Fruit fly (Drosophila melanogaster): ENCODE data around the gene AdamTS-B.
A peak's percentile ranks its signal among the peaks of the same experiment; 100 is the strongest.

Gene AdamTS-B

DNA sequence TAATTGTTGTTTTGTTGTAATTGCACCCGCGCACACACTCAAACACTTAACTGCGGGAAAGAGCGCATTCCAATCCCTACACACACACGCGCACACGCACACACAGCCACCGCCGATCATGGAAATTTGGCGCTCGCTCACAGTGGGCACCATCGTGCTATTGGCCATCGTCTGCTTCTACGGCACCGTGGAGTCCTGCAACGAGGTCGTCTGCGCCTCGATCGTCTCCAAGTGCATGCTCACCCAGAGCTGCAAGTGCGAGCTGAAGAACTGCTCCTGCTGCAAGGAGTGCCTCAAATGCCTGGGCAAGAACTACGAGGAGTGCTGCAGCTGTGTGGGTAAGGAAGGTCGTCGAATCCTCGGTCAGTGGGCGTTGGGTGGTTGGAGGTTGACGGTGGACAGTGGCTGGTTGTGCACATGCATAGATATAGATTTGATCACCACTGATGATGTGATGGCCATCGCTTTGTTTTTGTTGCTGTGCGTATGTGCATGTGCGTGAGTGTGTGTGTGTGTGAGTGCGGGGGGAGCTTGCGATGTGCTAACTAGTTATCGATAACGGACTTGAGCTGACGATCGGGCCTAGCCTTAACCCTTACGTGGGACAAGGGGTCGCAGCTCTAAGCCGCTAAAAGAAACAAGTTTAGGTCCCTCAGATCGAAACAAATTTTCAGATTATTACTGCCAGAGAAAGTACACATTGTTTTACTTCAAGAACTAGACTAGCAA, 7.5 kb upstream of the AdamTS-B start (continued):
- TF ChIP-seq CG4328 (GFP tag; optimal IDR thresholded peaks at IDR 0.05) (no peak), CG8924 (tag; optimal IDR thresholded peaks at IDR 0.05) (no peak), lbe (GFP tag; optimal IDR thresholded peaks at IDR 0.05) (no peak), kni (GFP tag; optimal IDR thresholded peaks at IDR 0.05) (no peak), odd (GFP tag; optimal IDR thresholded peaks at IDR 0.05) (no peak), crol (GFP tag; IDR thresholded peaks at IDR 0.05) (peak; percentile 42), inv (GFP tag; IDR thresholded peaks at IDR 0.05; ENCODE audit: partially characterized antibody) (0 out of 2 replicates have a peak, but pooled peaks have one; percentile 22), HLH4C (GFP tag; IDR thresholded peaks at IDR 0.05; ENCODE audit: partially characterized antibody) (peak; percentile 53; the same call in 2 of the 3 replicates), pb (GFP tag; optimal IDR thresholded peaks at IDR 0.05) (peak; percentile 0), CG1647 (GFP tag; optimal IDR thresholded peaks at IDR 0.05) (no peak), CG10565 (GFP tag; optimal IDR thresholded peaks at IDR 0.05) (no peak), cg (GFP tag; optimal IDR thresholded peaks at IDR 0.05) (peak; percentile 86), GATAe (GFP tag; conservative IDR thresholded peaks at IDR 0.05) (no peak), CG34224 (GFP tag; IDR thresholded peaks at IDR 0.05; ENCODE audit: partially characterized antibody) (peak; percentile 38; the same call in 1 of the 3 replicates), dysf (GFP tag; IDR thresholded peaks at IDR 0.05) (peak; percentile 16; the same call in 1 of the 3 replicates), Rx (GFP tag; IDR thresholded peaks at IDR 0.05) (no peak), vnd (GFP tag; IDR thresholded peaks at IDR 0.05; ENCODE audit: partially characterized antibody) (0 out of 3 replicates have a peak, but pooled peaks have one; percentile 12), CG11456 (GFP tag; IDR thresholded peaks at IDR 0.05) (no peak), Atf-2 (GFP tag; optimal IDR thresholded peaks at IDR 0.05) (no peak), sens-2 (GFP tag; IDR thresholded peaks at IDR 0.05) (no peak), CG6272 (GFP tag; IDR thresholded peaks at IDR 0.05) (no peak), Doc2 (GFP tag; IDR thresholded peaks at IDR 0.05) (no peak), Dref (GFP tag; IDR thresholded peaks at IDR 0.05) (peak; percentile 64), CG12104 (GFP tag; optimal IDR thresholded peaks at IDR 0.05) (no peak), pzg (GFP tag; optimal IDR thresholded peaks at IDR 0.05) (peak; percentile 20), CG14860 (GFP tag; IDR thresholded peaks at IDR 0.05; ENCODE audit: partially characterized antibody) (peak; percentile 18; the same call in 1 of the 3 replicates), CG6683 (GFP tag; optimal IDR thresholded peaks at IDR 0.05) (no peak), CG17186 (GFP tag; optimal IDR thresholded peaks at IDR 0.05) (no peak), CG9932 (GFP tag; IDR thresholded peaks at IDR 0.05) (no peak; the same call in 1 of the 2 replicates), Sry-δ (GFP tag; optimal IDR thresholded peaks at IDR 0.05) (peak; percentile 70), Scr (GFP tag; IDR thresholded peaks at IDR 0.05; ENCODE audit: partially characterized antibody) (0 out of 2 replicates have a peak, but pooled peaks have one; percentile 24), sens (GFP tag) (no peak), Pdp1 (GFP tag; optimal IDR thresholded peaks at IDR 0.05) (peak in 1 of 2 experiments; percentile 5), sd (tag; optimal IDR thresholded peaks at IDR 0.05) (peak; percentile 31), Jarid2 (GFP tag; optimal IDR thresholded peaks at IDR 0.05) (no peak), Ets97D (GFP tag; optimal IDR thresholded peaks at IDR 0.05) (no peak), usp (GFP tag; optimal IDR thresholded peaks at IDR 0.05) (no peak), pan (optimal IDR thresholded peaks at IDR 0.05) (no peak), pan (GFP tag; optimal IDR thresholded peaks at IDR 0.05 in 1 of 2, IDR thresholded peaks at IDR 0.05 in 1 of 2) (no peak), NK7.1 (GFP tag; optimal IDR thresholded peaks at IDR 0.05) (no peak), Bgb (GFP tag; IDR thresholded peaks at IDR 0.05; ENCODE audit: partially characterized antibody) (peak; percentile 44), nerfin-2 (GFP tag; IDR thresholded peaks at IDR 0.05; ENCODE audit: partially characterized antibody) (no peak), nau (GFP tag; optimal IDR thresholded peaks at IDR 0.05) (no peak), CG4730 (GFP tag; IDR thresholded peaks at IDR 0.05) (no peak), knrl (GFP tag; IDR thresholded peaks at IDR 0.05; ENCODE audit: partially characterized antibody) (0 out of 3 replicates have a peak, but pooled peaks have one; percentile 27), chinmo (GFP tag; IDR thresholded peaks at IDR 0.05; ENCODE audit: partially characterized antibody) (peak; percentile 53; the same call in 1 of the 4 replicates), br (optimal IDR thresholded peaks at IDR 0.05) (no peak), NC2α (GFP tag; optimal IDR thresholded peaks at IDR 0.05) (no peak), CTCF (GFP tag; optimal IDR thresholded peaks at IDR 0.05) (no peak)
